Worm (Caenorhabditis elegans) whole organism, late embryonic: ENCODE results near the gene spe-41.

Experiments
- C08G9.2 ChIP-seq: sonication (generic microtip); optimal IDR thresholded peaks from 2 replicates; lab custom pipeline; 2016; ENCODE audit warnings: mild to moderate bottlenecking, missing genetic modification characterization, moderate library complexity, missing compliant biosample characterization
- K02D7.2 ChIP-seq: sonication (generic microtip); optimal IDR thresholded peaks from 2 replicates; lab custom pipeline; 2017; ENCODE audit warnings: mild to moderate bottlenecking, missing genetic modification characterization, missing compliant biosample characterization
- K09A11.1 ChIP-seq: sonication (generic microtip); optimal IDR thresholded peaks from 2 replicates; lab custom pipeline; 2017; ENCODE audit warnings: antibody characterized with exemption, mild to moderate bottlenecking, missing genetic modification characterization, missing compliant biosample characterization; ENCODE audit not compliant: insufficient read depth
- Y22D7AL.16 ChIP-seq: sonication (generic microtip); optimal IDR thresholded peaks from 2 replicates; lab custom pipeline; 2016; ENCODE audit warnings: missing genetic modification characterization, missing compliant biosample characterization
- ahr-1 ChIP-seq: sonication (generic microtip); optimal IDR thresholded peaks from 2 replicates; lab custom pipeline; 2016; ENCODE audit warnings: missing genetic modification characterization, missing compliant biosample characterization
- ceh-14 ChIP-seq: sonication (generic microtip); optimal IDR thresholded peaks from 2 replicates; lab custom pipeline; 2016; ENCODE audit warnings: missing genotype, missing genetic modification characterization, missing compliant biosample characterization
- ceh-19 ChIP-seq: fragments of 200-800 bp; sonication (Bioruptor generic); optimal IDR thresholded peaks from 2 replicates; lab custom pipeline; 2018; ENCODE audit warnings: mild to moderate bottlenecking, missing genetic modification characterization, missing compliant biosample characterization
- ceh-2 ChIP-seq: sonication (generic microtip); optimal IDR thresholded peaks from 2 replicates; lab custom pipeline; 2016; ENCODE audit warnings: missing genotype, missing genetic modification characterization, missing compliant biosample characterization
- ceh-30 ChIP-seq: fragments of 150-350 bp; optimal IDR thresholded peaks from 2 replicates; lab custom pipeline; 2014; ENCODE audit warnings: missing biosample characterization, missing genetic modification characterization
- ceh-31 ChIP-seq: sonication (generic microtip); optimal IDR thresholded peaks from 2 replicates; lab custom pipeline; 2016; ENCODE audit warnings: missing genetic modification characterization, missing compliant biosample characterization
- ceh-34 ChIP-seq: sonication (generic microtip); optimal IDR thresholded peaks from 2 replicates; lab custom pipeline; 2016; ENCODE audit warnings: mild to moderate bottlenecking, missing genetic modification characterization, missing compliant biosample characterization
- ceh-45 ChIP-seq: fragments of 200-800 bp; sonication (Bioruptor generic); IDR thresholded peaks from 2 replicates; pipeline ENCODE4 v1.3.6; 2022; ENCODE audit warnings: missing genetic modification reagents, missing genetic modification characterization, missing compliant biosample characterization
- ceh-6 ChIP-seq: fragments of 200-800 bp; sonication (Bioruptor generic); optimal IDR thresholded peaks from 2 replicates; lab custom pipeline; 2018; ENCODE audit warnings: mild to moderate bottlenecking, missing genetic modification characterization, missing compliant biosample characterization
- che-1 ChIP-seq: sonication (generic microtip); optimal IDR thresholded peaks from 2 replicates; lab custom pipeline; 2016; ENCODE audit warnings: mild to moderate bottlenecking, missing genetic modification characterization, missing compliant biosample characterization
- dmd-4 ChIP-seq: sonication (generic microtip); optimal IDR thresholded peaks from 2 replicates; lab custom pipeline; 2016; ENCODE audit warnings: borderline replicate concordance, missing genetic modification characterization, missing compliant biosample characterization
- dve-1 ChIP-seq: sonication (generic microtip); optimal IDR thresholded peaks from 2 replicates; lab custom pipeline; 2017; ENCODE audit warnings: antibody characterized with exemption, mild to moderate bottlenecking, missing genetic modification characterization, missing compliant biosample characterization
- elt-2 ChIP-seq: sonication (generic microtip); optimal IDR thresholded peaks from 2 replicates; lab custom pipeline; 2016; ENCODE audit warnings: missing genetic modification reagents, missing genetic modification characterization, missing compliant biosample characterization
- elt-4 ChIP-seq: sonication (generic microtip); optimal IDR thresholded peaks from 2 replicates; lab custom pipeline; 2016; ENCODE audit warnings: missing genetic modification characterization, missing compliant biosample characterization
- ets-4 ChIP-seq: sonication (generic microtip); optimal IDR thresholded peaks from 2 replicates; lab custom pipeline; 2016; ENCODE audit warnings: missing genetic modification characterization, missing compliant biosample characterization
- eyg-1 ChIP-seq: sonication (generic microtip); optimal IDR thresholded peaks from 2 replicates; lab custom pipeline; 2016; ENCODE audit warnings: missing genotype, missing genetic modification characterization, missing compliant biosample characterization
- fax-1 ChIP-seq: sonication (generic microtip); optimal IDR thresholded peaks from 2 replicates; lab custom pipeline; 2016; ENCODE audit warnings: missing genotype, missing genetic modification characterization, missing compliant biosample characterization
- fkh-10 ChIP-seq: fragments of 150-350 bp; optimal IDR thresholded peaks from 2 replicates; lab custom pipeline; 2014; ENCODE audit warnings: missing biosample characterization, missing genetic modification reagents, missing genetic modification characterization
- fkh-6 ChIP-seq: sonication (generic microtip); optimal IDR thresholded peaks from 2 replicates; lab custom pipeline; 2016; ENCODE audit warnings: missing genetic modification characterization, missing compliant biosample characterization
- gmeb-2 ChIP-seq: sonication (generic microtip); optimal IDR thresholded peaks from 2 replicates; lab custom pipeline; 2016; ENCODE audit warnings: missing genetic modification characterization, inconsistent platforms, missing compliant biosample characterization
- hlh-15 ChIP-seq: sonication (generic microtip); optimal IDR thresholded peaks from 2 replicates; lab custom pipeline; 2016; ENCODE audit warnings: missing genetic modification characterization, missing compliant biosample characterization
- hlh-30 ChIP-seq: sonication (generic microtip); optimal IDR thresholded peaks from 2 replicates; lab custom pipeline; 2017; ENCODE audit warnings: antibody characterized with exemption, missing genetic modification characterization, missing compliant biosample characterization; ENCODE audit not compliant: insufficient read depth
- lim-6 ChIP-seq: sonication (generic microtip); optimal IDR thresholded peaks from 2 replicates; lab custom pipeline; 2016; ENCODE audit warnings: missing genetic modification characterization, missing compliant biosample characterization
- lin-11 ChIP-seq: fragments of 200-800 bp; sonication (Bioruptor generic); optimal IDR thresholded peaks from 2 replicates; lab custom pipeline; 2018; ENCODE audit warnings: mild to moderate bottlenecking, missing genetic modification characterization, missing compliant biosample characterization
- madf-2 ChIP-seq: sonication (generic microtip); optimal IDR thresholded peaks from 2 replicates; lab custom pipeline; 2017; ENCODE audit warnings: missing genetic modification characterization, missing compliant biosample characterization
- mec-3 ChIP-seq: sonication (generic microtip); optimal IDR thresholded peaks from 2 replicates; lab custom pipeline; 2016; ENCODE audit warnings: borderline replicate concordance, missing genetic modification characterization, missing compliant biosample characterization
- nfya-1 ChIP-seq: sonication (generic microtip); optimal IDR thresholded peaks from 2 replicates; lab custom pipeline; 2017; ENCODE audit warnings: missing genetic modification characterization, mild to moderate bottlenecking, missing compliant biosample characterization, antibody characterized with exemption, moderate library complexity
- nhr-232 ChIP-seq: sonication (generic microtip); optimal IDR thresholded peaks from 2 replicates; lab custom pipeline; 2016; ENCODE audit warnings: missing genetic modification characterization, missing compliant biosample characterization
- pag-3 ChIP-seq: sonication (generic microtip); optimal IDR thresholded peaks from 2 replicates; lab custom pipeline; 2016; ENCODE audit warnings: missing compliant biosample characterization, missing genetic modification characterization, borderline replicate concordance
- pax-1 ChIP-seq: fragments of 150-350 bp; optimal IDR thresholded peaks from 2 replicates; lab custom pipeline; 2014; ENCODE audit warnings: missing biosample characterization, missing genetic modification characterization
- pha-2 ChIP-seq: sonication (generic microtip); optimal IDR thresholded peaks from 2 replicates; lab custom pipeline; 2017; ENCODE audit warnings: mild to moderate bottlenecking, missing genetic modification characterization, missing compliant biosample characterization
- pha-4 ChIP-seq: fragments of 150-350 bp; optimal IDR thresholded peaks from 2 replicates; lab custom pipeline; 2018; ENCODE audit warnings: missing biosample characterization, missing genetic modification reagents, missing genetic modification characterization
- pqm-1 ChIP-seq: sonication (generic microtip); optimal IDR thresholded peaks from 2 replicates; lab custom pipeline; 2016; ENCODE audit warnings: missing genetic modification characterization, missing compliant biosample characterization
- pros-1 ChIP-seq: fragments of 150-350 bp; optimal IDR thresholded peaks from 2 replicates; lab custom pipeline; 2014; ENCODE audit warnings: missing biosample characterization, missing genetic modification reagents, missing genetic modification characterization
- ref-2 ChIP-seq: sonication (generic microtip); optimal IDR thresholded peaks from 2 replicates; lab custom pipeline; 2016; ENCODE audit warnings: missing genetic modification characterization, missing compliant biosample characterization
- sdc-2 ChIP-seq: sonication (generic microtip); optimal IDR thresholded peaks from 2 replicates; lab custom pipeline; 2016; ENCODE audit warnings: missing genotype, missing genetic modification characterization, missing compliant biosample characterization
- tbx-2 ChIP-seq: sonication (generic microtip); optimal IDR thresholded peaks from 2 replicates; lab custom pipeline; 2016; ENCODE audit warnings: missing genetic modification characterization, missing compliant biosample characterization
- unc-42 ChIP-seq: sonication (generic microtip); optimal IDR thresholded peaks from 2 replicates; lab custom pipeline; 2016; ENCODE audit warnings: missing genotype, missing genetic modification characterization, missing compliant biosample characterization
- unc-86 ChIP-seq: sonication (generic microtip); optimal IDR thresholded peaks from 2 replicates; lab custom pipeline; 2016; ENCODE audit warnings: missing genetic modification characterization, missing compliant biosample characterization

Gene spe-41

ce11 chrIII:3430667-3431066 lies 13.3 kb downstream of the spe-41 start:
- TF ChIP-seq ceh-30 (tag; lab: Kevin White, UChicago) = no peak
- TF ChIP-seq pha-4 (tag; lab: Kevin White, UChicago) = no peak
- no peak for TF ChIP-seq sdc-2
- TF ChIP-seq unc-86 (tag; lab: Kevin White, UChicago) = no peak
- TF ChIP-seq hlh-15 (tag; lab: Kevin White, UChicago) = no peak
- no peak for TF ChIP-seq nhr-232 (tag; lab: Kevin White, UChicago)
- no peak for TF ChIP-seq pag-3 (tag; lab: Kevin White, UChicago)
- no peak for TF ChIP-seq ceh-31

- TF ChIP-seq pqm-1 (no peak), ceh-31 (no peak), fax-1 (tag; lab: Kevin White, UChicago) (no peak), tbx-2 (no peak), C08G9.2 (tag; lab: Kevin White, UChicago) (no peak), ahr-1 (tag; lab: Kevin White, UChicago) (no peak), pha-2 (no peak), mec-3 (tag; lab: Kevin White, UChicago) (no peak), lim-6 (tag; lab: Kevin White, UChicago) (no peak), gmeb-2 (no peak), ref-2 (tag; lab: Kevin White, UChicago) (no peak), pag-3 (tag; lab: Kevin White, UChicago) (no peak), ets-4 (tag; lab: Kevin White, UChicago) (no peak), pax-1 (tag; lab: Kevin White, UChicago) (no peak), K09A11.1 (tag; lab: Kevin White, UChicago) (no peak), nfya-1 (tag; lab: Kevin White, UChicago) (no peak), lin-11 (tag; lab: Kevin White, UChicago) (no peak), eyg-1 (tag; lab: Kevin White, UChicago) (no peak)
Observed at ce11 chrIII:3429761-3430160, 14.2 kb downstream of the spe-41 start.

- no peak for TF ChIP-seq pha-4 (tag; lab: Kevin White, UChicago)
- TF ChIP-seq ceh-6 (GFP tag; lab: Kevin White, UChicago) = no peak
- TF ChIP-seq ref-2 (tag; lab: Kevin White, UChicago) = no peak
- TF ChIP-seq unc-42 (tag; lab: Kevin White, UChicago) = no peak
- no peak for TF ChIP-seq pqm-1
- TF ChIP-seq ceh-34 (tag; lab: Kevin White, UChicago) = no peak
- TF ChIP-seq lim-6 (tag; lab: Kevin White, UChicago) = no peak
- TF ChIP-seq ets-4 (tag; lab: Kevin White, UChicago) = no peak
- TF ChIP-seq pros-1 (tag; lab: Kevin White, UChicago) = no peak
- TF ChIP-seq fax-1 (tag; lab: Kevin White, UChicago) = no peak
- no peak for TF ChIP-seq dmd-4 (tag; lab: Kevin White, UChicago)
- no peak for TF ChIP-seq ceh-19 (GFP tag; lab: Kevin White, UChicago)
- TF ChIP-seq mec-3 (tag; lab: Kevin White, UChicago) = no peak
- no peak for TF ChIP-seq Y22D7AL.16 (tag; lab: Kevin White, UChicago)
- TF ChIP-seq fkh-10 (GFP tag; lab: Kevin White, UChicago) = no peak
- no peak for TF ChIP-seq dve-1 (tag; lab: Kevin White, UChicago)
- no peak for TF ChIP-seq K02D7.2 (tag; lab: Kevin White, UChicago)
- TF ChIP-seq ceh-45 (GFP tag; lab: Robert Waterston, UW) = no peak
Observed at ce11 chrIII:3428574-3428973, 15.4 kb downstream of the spe-41 start.

ce11 chrIII:3426741-3427140 lies 17.3 kb downstream of the spe-41 start:
- TF ChIP-seq elt-2 (tag; lab: Kevin White, UChicago) (no peak), pha-2 (no peak), ahr-1 (tag; lab: Kevin White, UChicago) (no peak), ceh-2 (tag; lab: Kevin White, UChicago) (no peak), fkh-6 (tag; lab: Kevin White, UChicago) (no peak), hlh-30 (no peak), madf-2 (tag; lab: Kevin White, UChicago) (no peak), sdc-2 (no peak), gmeb-2 (no peak), ceh-14 (tag; lab: Kevin White, UChicago) (no peak), elt-4 (tag; lab: Kevin White, UChicago) (no peak), ceh-31 (no peak), K09A11.1 (tag; lab: Kevin White, UChicago) (no peak), tbx-2 (no peak), che-1 (tag; lab: Kevin White, UChicago) (no peak), nfya-1 (tag; lab: Kevin White, UChicago) (no peak), pros-1 (tag; lab: Kevin White, UChicago) (no peak), dve-1 (tag; lab: Kevin White, UChicago) (no peak)
